Fruit fly (Drosophila melanogaster) whole organism, adult: ENCODE measurements around the gene CG17300.

ENCODE experiments used
- CG11617 ChIP-seq: fragments of 200-800 bp; sonication (Bioruptor generic); optimal IDR thresholded peaks from 2 replicates; lab custom pipeline; 2017; ENCODE audit warnings: mild to moderate bottlenecking, missing biosample characterization, missing genetic modification reagents, missing genetic modification characterization
- CG12768 ChIP-seq: fragments of 200-800 bp; sonication (Bioruptor generic); optimal IDR thresholded peaks from 2 replicates; lab custom pipeline; 2017; ENCODE audit warnings: missing biosample characterization, missing genetic modification characterization, mild to moderate bottlenecking, moderate library complexity, missing genetic modification reagents
- CG14711 ChIP-seq: fragments of 200-800 bp; sonication (Bioruptor generic); optimal IDR thresholded peaks from 2 replicates; lab custom pipeline; 2018; ENCODE audit warnings: missing biosample characterization, mild to moderate bottlenecking, missing genetic modification characterization, moderate library complexity
- CG1620 ChIP-seq: fragments of 200-800 bp; sonication (Bioruptor generic); optimal IDR thresholded peaks from 2 replicates; lab custom pipeline; 2016; ENCODE audit warnings: missing biosample characterization, missing genetic modification characterization
- CG33017 ChIP-seq: fragments of 200-800 bp; sonication (Bioruptor generic); optimal IDR thresholded peaks from 2 replicates; lab custom pipeline; 2018; ENCODE audit warnings: missing biosample characterization, mild to moderate bottlenecking, missing genetic modification characterization, moderate library complexity
- CG5204 ChIP-seq: fragments of 200-800 bp; sonication (Bioruptor generic); optimal IDR thresholded peaks from 2 replicates; lab custom pipeline; 2016; ENCODE audit warnings: missing biosample characterization, missing genetic modification characterization
- CG7045 ChIP-seq: fragments of 200-800 bp; sonication (Bioruptor generic); optimal IDR thresholded peaks from 2 replicates; lab custom pipeline; 2017; ENCODE audit warnings: missing biosample characterization, mild to moderate bottlenecking, missing genetic modification characterization
- CG7101 ChIP-seq: fragments of 200-800 bp; sonication (Bioruptor generic); optimal IDR thresholded peaks from 2 replicates; lab custom pipeline; 2018; ENCODE audit warnings: missing biosample characterization, mild to moderate bottlenecking, missing genetic modification characterization, moderate library complexity
- Clk ChIP-seq: fragments of 200-800 bp; sonication (Bioruptor generic); optimal IDR thresholded peaks from 2 replicates; lab custom pipeline; 2017; ENCODE audit warnings: missing biosample characterization, missing genetic modification characterization
- Crg-1 ChIP-seq: fragments of 200-800 bp; sonication (Bioruptor generic); optimal IDR thresholded peaks from 2 replicates; lab custom pipeline; 2016; ENCODE audit warnings: missing biosample characterization, missing genetic modification characterization
- Hr96 ChIP-seq: fragments of 200-800 bp; sonication (Bioruptor generic); optimal IDR thresholded peaks from 2 replicates; lab custom pipeline; 2016; ENCODE audit warnings: missing biosample characterization, missing genetic modification characterization
- Mnt ChIP-seq: fragments of 200-800 bp; sonication (Bioruptor generic); optimal IDR thresholded peaks from 2 replicates; lab custom pipeline; 2016; ENCODE audit warnings: missing biosample characterization, mild to moderate bottlenecking, missing genetic modification characterization
- bab1 ChIP-seq: fragments of 200-800 bp; sonication (Bioruptor generic); optimal IDR thresholded peaks from 3 replicates; lab custom pipeline; 2019; ENCODE audit warnings: missing biosample characterization, mild to moderate bottlenecking, missing genetic modification characterization, moderate library complexity
- cic ChIP-seq: fragments of 200-800 bp; sonication (Bioruptor generic); optimal IDR thresholded peaks from 2 replicates; lab custom pipeline; 2017; ENCODE audit warnings: missing biosample characterization, mild to moderate bottlenecking, missing genetic modification characterization, moderate library complexity
- cnc ChIP-seq, 2 experiments: fragments of >200 bp; optimal IDR thresholded peaks; 2 replicates each; lab custom pipeline; 2017
- kay ChIP-seq: fragments of 200-800 bp; sonication (Bioruptor generic); peaks from one replicate; lab custom pipeline; 2016; ENCODE audit warnings: missing biosample characterization, missing genetic modification characterization, borderline replicate concordance
- ovo ChIP-seq: fragments of 200-800 bp; sonication (Bioruptor generic); optimal IDR thresholded peaks from 2 replicates; lab custom pipeline; 2016; ENCODE audit warnings: missing biosample characterization, missing genetic modification characterization
- pad ChIP-seq: fragments of 200-800 bp; sonication (Bioruptor generic); optimal IDR thresholded peaks from 3 replicates; lab custom pipeline; 2017; ENCODE audit warnings: missing biosample characterization, missing genetic modification characterization, mild to moderate bottlenecking, moderate library complexity, missing genetic modification reagents
- tj ChIP-seq: fragments of 200-800 bp; sonication (Bioruptor generic); optimal IDR thresholded peaks from 3 replicates; lab custom pipeline; 2017; ENCODE audit warnings: missing biosample characterization, mild to moderate bottlenecking, missing genetic modification characterization, moderate library complexity
- toe ChIP-seq: fragments of 200-800 bp; sonication (Bioruptor generic); optimal IDR thresholded peaks from 2 replicates; lab custom pipeline; 2016; ENCODE audit warnings: missing biosample characterization, missing genetic modification characterization

Gene CG17300

dm6 chr3L:13064935-13065334 is 22.2 kb downstream of the CG17300 start:
- no peak for TF ChIP-seq Clk (GFP tag; lab: Kevin White, UChicago)
- no peak for TF ChIP-seq CG5204 (GFP tag; lab: Kevin White, UChicago)
- no peak for TF ChIP-seq cnc (optimal IDR thresholded peaks at IDR 0.05; lab: Kevin White, UChicago)
- no peak for TF ChIP-seq Mnt

dm6 chr3L:13064346-13064745 is 22.7 kb downstream of the CG17300 start:
- no peak for TF ChIP-seq CG7101 (tag; lab: Kevin White, UChicago)
- TF ChIP-seq kay (GFP tag; lab: Kevin White, UChicago): no peak
- TF ChIP-seq Crg-1 (GFP tag; lab: Kevin White, UChicago): no peak
- no peak for TF ChIP-seq CG14711
- TF ChIP-seq Mnt: no peak
- TF ChIP-seq bab1 (GFP tag; lab: Kevin White, UChicago): no peak
- TF ChIP-seq CG33017 (tag; lab: Kevin White, UChicago): no peak
- no peak for TF ChIP-seq ovo (GFP tag; lab: Kevin White, UChicago)
- no peak for TF ChIP-seq tj (GFP tag; lab: Kevin White, UChicago)
- TF ChIP-seq CG1620 (GFP tag; lab: Kevin White, UChicago): no peak
- TF ChIP-seq CG7045 (GFP tag; lab: Kevin White, UChicago): no peak
- no peak for TF ChIP-seq toe (GFP tag; lab: Kevin White, UChicago)
- TF ChIP-seq cnc (optimal IDR thresholded peaks at IDR 0.05; lab: Kevin White, UChicago): no peak
- no peak for TF ChIP-seq Hr96 (GFP tag; lab: Kevin White, UChicago)

- TF ChIP-seq CG14711: no peak
- no peak for TF ChIP-seq Crg-1 (GFP tag; lab: Kevin White, UChicago)
- no peak for TF ChIP-seq Clk (GFP tag; lab: Kevin White, UChicago)
- no peak for TF ChIP-seq ovo (GFP tag; lab: Kevin White, UChicago)
- no peak for TF ChIP-seq toe (GFP tag; lab: Kevin White, UChicago)
- no peak for TF ChIP-seq CG5204 (GFP tag; lab: Kevin White, UChicago)
- TF ChIP-seq CG12768: no peak
- no peak for TF ChIP-seq CG33017 (tag; lab: Kevin White, UChicago)
- TF ChIP-seq CG7045 (GFP tag; lab: Kevin White, UChicago): no peak
- TF ChIP-seq CG11617 (GFP tag; lab: Kevin White, UChicago): no peak
- TF ChIP-seq Mnt: no peak
- TF ChIP-seq CG1620 (GFP tag; lab: Kevin White, UChicago): no peak
- TF ChIP-seq cic: no peak
- no peak for TF ChIP-seq tj (GFP tag; lab: Kevin White, UChicago)
- no peak for TF ChIP-seq kay (GFP tag; lab: Kevin White, UChicago)
- no peak for TF ChIP-seq cnc (optimal IDR thresholded peaks at IDR 0.05; lab: Kevin White, UChicago)
These were observed 24.3 kb downstream of the CG17300 start, which contains the start of gene CG34429 for dm6 chr3L:13062746-13063145. Gene CG34429, plus strand, starts transcription at chr3L:13063046.

dm6 chr3L:13061322-13061809 is 25.7 kb downstream of the CG17300 start, which contains the start of the genes CG14115 and CG34428:
Gene CG14115, minus strand, starts transcription at chr3L:13061422.
Gene CG34428, plus strand, starts transcription at chr3L:13061759.
- TF ChIP-seq CG33017 (tag; lab: Kevin White, UChicago) (no peak), CG5204 (GFP tag; lab: Kevin White, UChicago) (no peak), CG14711 (no peak), Hr96 (GFP tag; lab: Kevin White, UChicago) (no peak), CG7045 (GFP tag; lab: Kevin White, UChicago) (no peak), kay (GFP tag; lab: Kevin White, UChicago) (no peak)

dm6 chr3L:13058429-13058828 is 28.7 kb downstream of the CG17300 start:
- no peak for TF ChIP-seq CG12768
- TF ChIP-seq CG11617 (GFP tag; lab: Kevin White, UChicago): no peak
- no peak for TF ChIP-seq bab1 (GFP tag; lab: Kevin White, UChicago)
- TF ChIP-seq Hr96 (GFP tag; lab: Kevin White, UChicago): no peak
- no peak for TF ChIP-seq Crg-1 (GFP tag; lab: Kevin White, UChicago)
- no peak for TF ChIP-seq cnc (optimal IDR thresholded peaks at IDR 0.05; lab: Kevin White, UChicago)
- TF ChIP-seq ovo (GFP tag; lab: Kevin White, UChicago): no peak
- TF ChIP-seq kay (GFP tag; lab: Kevin White, UChicago): no peak
- no peak for TF ChIP-seq pad (GFP tag; lab: Kevin White, UChicago)
- no peak for TF ChIP-seq CG7101 (tag; lab: Kevin White, UChicago)
- TF ChIP-seq CG7045 (GFP tag; lab: Kevin White, UChicago): no peak
- no peak for TF ChIP-seq Mnt
- no peak for TF ChIP-seq Clk (GFP tag; lab: Kevin White, UChicago)
- no peak for TF ChIP-seq CG33017 (tag; lab: Kevin White, UChicago)
- no peak for TF ChIP-seq tj (GFP tag; lab: Kevin White, UChicago)
- TF ChIP-seq CG5204 (GFP tag; lab: Kevin White, UChicago): no peak
- TF ChIP-seq CG14711: no peak

dm6 chr3L:13050675-13051202 is 36.4 kb downstream of the CG17300 start:
- TF ChIP-seq Crg-1 (GFP tag; lab: Kevin White, UChicago): no peak
- TF ChIP-seq cnc (optimal IDR thresholded peaks at IDR 0.05; lab: Kevin White, UChicago): no peak

dm6 chr3L:13049671-13050070 is 37.4 kb downstream of the CG17300 start:
- TF ChIP-seq toe (GFP tag; lab: Kevin White, UChicago): no peak
- TF ChIP-seq pad (GFP tag; lab: Kevin White, UChicago): no peak
- TF ChIP-seq CG5204 (GFP tag; lab: Kevin White, UChicago): no peak
- TF ChIP-seq Hr96 (GFP tag; lab: Kevin White, UChicago): no peak
- TF ChIP-seq bab1 (GFP tag; lab: Kevin White, UChicago): no peak
- no peak for TF ChIP-seq Mnt
- TF ChIP-seq ovo (GFP tag; lab: Kevin White, UChicago): no peak
- TF ChIP-seq cic: no peak
- no peak for TF ChIP-seq CG14711
- TF ChIP-seq CG11617 (GFP tag; lab: Kevin White, UChicago): no peak
- no peak for TF ChIP-seq CG7045 (GFP tag; lab: Kevin White, UChicago)
- TF ChIP-seq tj (GFP tag; lab: Kevin White, UChicago): no peak
